Worm (Caenorhabditis elegans): ENCODE measurements around the gene tdpo-1.

DNA sequence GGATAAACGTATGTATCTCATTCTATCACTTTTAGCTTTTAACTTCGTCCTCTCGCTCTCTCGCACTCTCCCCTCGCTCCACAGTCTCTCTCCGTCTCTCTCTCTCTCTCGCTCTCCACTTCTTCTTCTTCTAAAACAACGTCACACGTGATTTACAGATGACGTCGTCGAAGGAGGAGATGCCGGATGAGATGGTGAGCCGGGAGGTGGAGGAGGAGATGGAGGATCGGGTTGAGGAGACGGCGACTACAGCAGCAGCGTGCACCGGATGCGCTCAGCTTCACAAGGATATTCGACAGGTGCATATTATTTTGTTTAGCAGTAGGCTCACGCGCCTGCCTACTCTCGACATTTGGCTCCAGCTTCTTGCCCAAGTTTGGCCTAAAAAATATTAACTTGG is 41.8 kb upstream of the tdpo-1 start, which contains the start of gene elt-6:
- TF ChIP-seq ama-1 (optimal IDR thresholded peaks at IDR 0.05) = no peak
- TF ChIP-seq hnd-1 (tag; optimal IDR thresholded peaks at IDR 0.05) = no peak
- no peak for TF ChIP-seq flt-1 (GFP tag; IDR thresholded peaks at IDR 0.05)
- no peak for TF ChIP-seq aly-1 (tag; optimal IDR thresholded peaks at IDR 0.05)
- no peak for TF ChIP-seq scrt-1 (GFP tag; IDR thresholded peaks at IDR 0.05)
- TF ChIP-seq F13C5.2 (tag; optimal IDR thresholded peaks at IDR 0.05) = no peak
- TF ChIP-seq ceh-36 (tag; optimal IDR thresholded peaks at IDR 0.05) = no peak
- TF ChIP-seq tra-4 (tag; optimal IDR thresholded peaks at IDR 0.05) = no peak
- TF ChIP-seq sea-1 (GFP tag; conservative IDR thresholded peaks at IDR 0.05) = no peak
- no peak for TF ChIP-seq hmbx-1 (tag; optimal IDR thresholded peaks at IDR 0.05)
- TF ChIP-seq tbx-37 (GFP tag; conservative IDR thresholded peaks at IDR 0.05) = no peak
- peak; percentile 41; the same call in 1 of the 2 replicates for TF ChIP-seq pes-1 (GFP tag; IDR thresholded peaks at IDR 0.05)
- TF ChIP-seq tbx-11 (GFP tag; IDR thresholded peaks at IDR 0.05) = no peak
- TF ChIP-seq ceh-13 (GFP tag; optimal IDR thresholded peaks at IDR 0.05) = no peak
